Fruit fly (Drosophila melanogaster): ENCODE measurements around the gene Rlb1.

Rlb1 gene

dm6 chr3R:9499238-9499637, 13.9 kb upstream of the Rlb1 start:
- TF ChIP-seq Abd-B (GFP tag; optimal IDR thresholded peaks at IDR 0.05) (no peak), jim (GFP tag; optimal IDR thresholded peaks at IDR 0.05) (no peak), HLH106 (tag; optimal IDR thresholded peaks at IDR 0.05) (no peak), Hr83 (GFP tag; optimal IDR thresholded peaks at IDR 0.05; ENCODE audit: poor library complexity, severe bottlenecking) (no peak)

- TF ChIP-seq h (GFP tag; optimal IDR thresholded peaks at IDR 0.05) (peak; percentile 14), Jra (GFP tag; optimal IDR thresholded peaks at IDR 0.05) (no peak)
Observed at dm6 chr3R:9500193-9501051, 12.7 kb upstream of the Rlb1 start.

dm6 chr3R:9501489-9502415, 11.4 kb upstream of the Rlb1 start:
- TF ChIP-seq woc (GFP tag; optimal IDR thresholded peaks at IDR 0.05), result no peak
- peak; percentile 57 for TF ChIP-seq h (GFP tag; optimal IDR thresholded peaks at IDR 0.05)
- TF ChIP-seq Dif (GFP tag; optimal IDR thresholded peaks at IDR 0.05; ENCODE audit: partially characterized antibody), result peak; percentile 56
- no peak for TF ChIP-seq Abd-B (GFP tag; optimal IDR thresholded peaks at IDR 0.05)
- no peak for TF ChIP-seq psq (GFP tag; optimal IDR thresholded peaks at IDR 0.05)
- no peak for TF ChIP-seq HLH106 (tag; optimal IDR thresholded peaks at IDR 0.05)
- no peak for TF ChIP-seq rgr (GFP tag; optimal IDR thresholded peaks at IDR 0.05)
- no peak for TF ChIP-seq OdsH (GFP tag; optimal IDR thresholded peaks at IDR 0.05)
- no peak for TF ChIP-seq CG32264 (GFP tag; optimal IDR thresholded peaks at IDR 0.05)
- no peak for TF ChIP-seq br (GFP tag; optimal IDR thresholded peaks at IDR 0.05)
- TF ChIP-seq GATAd (GFP tag; optimal IDR thresholded peaks at IDR 0.05), result no peak
- no peak for TF ChIP-seq lola (GFP tag; optimal IDR thresholded peaks at IDR 0.05)
- TF ChIP-seq sv (GFP tag; optimal IDR thresholded peaks at IDR 0.05), result no peak
- TF ChIP-seq dl (GFP tag; optimal IDR thresholded peaks at IDR 0.05; ENCODE audit: insufficient read depth in 1 of 2, partially characterized antibody in 2 of 2), result peak in 1 of 2 experiments; percentile 61
- TF ChIP-seq fru (GFP tag; optimal IDR thresholded peaks at IDR 0.05), result no peak
- no peak for TF ChIP-seq jim (GFP tag; optimal IDR thresholded peaks at IDR 0.05)
- no peak for TF ChIP-seq Hr78 (GFP tag; optimal IDR thresholded peaks at IDR 0.05)
- no peak for TF ChIP-seq Mio (GFP tag; optimal IDR thresholded peaks at IDR 0.05)
- TF ChIP-seq dmrt93B (GFP tag; optimal IDR thresholded peaks at IDR 0.05), result no peak
- no peak for TF ChIP-seq Myc (optimal IDR thresholded peaks at IDR 0.05)
- TF ChIP-seq tai (GFP tag; optimal IDR thresholded peaks at IDR 0.05), result no peak
- TF ChIP-seq Hr83 (GFP tag; optimal IDR thresholded peaks at IDR 0.05; ENCODE audit: poor library complexity, severe bottlenecking), result no peak
- TF ChIP-seq N (GFP tag; optimal IDR thresholded peaks at IDR 0.05), result no peak
- TF ChIP-seq sage (GFP tag; optimal IDR thresholded peaks at IDR 0.05), result no peak

- peak; percentile 37 for TF ChIP-seq rgr (GFP tag; optimal IDR thresholded peaks at IDR 0.05)
- TF ChIP-seq jim (GFP tag; optimal IDR thresholded peaks at IDR 0.05), result peak; percentile 61
- peak; percentile 59 for TF ChIP-seq Jra (GFP tag; optimal IDR thresholded peaks at IDR 0.05)
- TF ChIP-seq foxo (GFP tag; optimal IDR thresholded peaks at IDR 0.05), result peak in 1 of 2 experiments; percentile 3
- TF ChIP-seq Abd-B (GFP tag; optimal IDR thresholded peaks at IDR 0.05), result no peak
- TF ChIP-seq tai (GFP tag; optimal IDR thresholded peaks at IDR 0.05), result peak; percentile 8
- TF ChIP-seq Dif (GFP tag; optimal IDR thresholded peaks at IDR 0.05; ENCODE audit: partially characterized antibody), result peak; percentile 91
- TF ChIP-seq sage (GFP tag; optimal IDR thresholded peaks at IDR 0.05), result no peak
- no peak for TF ChIP-seq dsf (GFP tag; optimal IDR thresholded peaks at IDR 0.05; ENCODE audit: borderline replicate concordance)
- TF ChIP-seq OdsH (GFP tag; optimal IDR thresholded peaks at IDR 0.05), result peak; percentile 49
- peak; percentile 54 for TF ChIP-seq Hnf4 (GFP tag; optimal IDR thresholded peaks at IDR 0.05)
- peak; percentile 76 for TF ChIP-seq h (GFP tag; optimal IDR thresholded peaks at IDR 0.05)
- TF ChIP-seq Rel (GFP tag; optimal IDR thresholded peaks at IDR 0.05), result peak; percentile 56
- peak; percentile 66 for TF ChIP-seq Rel (tag; optimal IDR thresholded peaks at IDR 0.05)
- no peak for TF ChIP-seq Dfd (GFP tag; optimal IDR thresholded peaks at IDR 0.05)
- TF ChIP-seq Hr78 (GFP tag; optimal IDR thresholded peaks at IDR 0.05), result no peak
- peak; percentile 82 to 89 for TF ChIP-seq dl (GFP tag; optimal IDR thresholded peaks at IDR 0.05; ENCODE audit: insufficient read depth in 1 of 2, partially characterized antibody in 2 of 2)
- TF ChIP-seq dmrt93B (GFP tag; optimal IDR thresholded peaks at IDR 0.05), result no peak
- no peak for TF ChIP-seq woc (GFP tag; optimal IDR thresholded peaks at IDR 0.05)
- TF ChIP-seq br (GFP tag; optimal IDR thresholded peaks at IDR 0.05), result peak; percentile 48
- TF ChIP-seq CG9705 (GFP tag; optimal IDR thresholded peaks at IDR 0.05), result no peak
- no peak for TF ChIP-seq Myc (optimal IDR thresholded peaks at IDR 0.05)
- no peak for TF ChIP-seq HLH106 (tag; optimal IDR thresholded peaks at IDR 0.05)
- no peak for TF ChIP-seq CrebA (GFP tag; optimal IDR thresholded peaks at IDR 0.05; ENCODE audit: borderline replicate concordance)
- peak; percentile 49 for TF ChIP-seq Vsx2 (GFP tag; optimal IDR thresholded peaks at IDR 0.05; ENCODE audit: partially characterized antibody)
- peak; percentile 58 for TF ChIP-seq Sp1 (GFP tag; optimal IDR thresholded peaks at IDR 0.05)
- no peak for TF ChIP-seq fru (GFP tag; optimal IDR thresholded peaks at IDR 0.05)
- TF ChIP-seq N (GFP tag; optimal IDR thresholded peaks at IDR 0.05), result no peak
- no peak for TF ChIP-seq ey (GFP tag; optimal IDR thresholded peaks at IDR 0.05)
- peak; percentile 84 for TF ChIP-seq Hr83 (GFP tag; optimal IDR thresholded peaks at IDR 0.05; ENCODE audit: poor library complexity, severe bottlenecking)
Observed at dm6 chr3R:9502416-9502763, 10.7 kb upstream of the Rlb1 start, which contains the start of gene RhoL. TSS of gene RhoL (minus strand) at chr3R:9502581.

All from whole organism, wandering third instar larva.